Fruit fly (Drosophila melanogaster): ENCODE results near the gene CG17129.
A peak's percentile ranks its signal among the peaks of the same experiment; 100 is the strongest.

CG17129 gene

DNA sequence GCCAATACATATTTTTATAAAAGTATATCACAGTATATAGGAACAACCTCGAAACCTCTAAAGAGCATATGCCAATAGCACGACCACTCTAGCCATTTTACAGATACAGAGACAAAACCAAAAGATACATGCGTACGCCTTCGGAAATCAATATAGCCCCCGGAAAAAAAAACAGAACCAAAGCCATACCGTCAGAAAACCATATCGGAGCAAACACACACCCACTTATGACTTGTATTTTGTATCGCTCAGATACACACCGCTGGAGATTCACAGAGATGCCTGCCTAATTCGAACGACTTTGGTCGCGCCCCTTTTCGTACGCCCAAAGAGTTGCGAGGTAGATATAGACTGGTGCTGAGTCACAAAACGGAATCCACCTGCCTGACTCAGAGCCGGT is 15.4 kb upstream of the CG17129 start:
- TF ChIP-seq ey (GFP tag; optimal IDR thresholded peaks at IDR 0.05) (no peak), Mio (GFP tag; optimal IDR thresholded peaks at IDR 0.05) (no peak), dmrt93B (GFP tag; optimal IDR thresholded peaks at IDR 0.05) (no peak), fru (GFP tag; optimal IDR thresholded peaks at IDR 0.05) (no peak), N (GFP tag; optimal IDR thresholded peaks at IDR 0.05) (no peak), GATAd (GFP tag; optimal IDR thresholded peaks at IDR 0.05) (no peak)

DNA sequence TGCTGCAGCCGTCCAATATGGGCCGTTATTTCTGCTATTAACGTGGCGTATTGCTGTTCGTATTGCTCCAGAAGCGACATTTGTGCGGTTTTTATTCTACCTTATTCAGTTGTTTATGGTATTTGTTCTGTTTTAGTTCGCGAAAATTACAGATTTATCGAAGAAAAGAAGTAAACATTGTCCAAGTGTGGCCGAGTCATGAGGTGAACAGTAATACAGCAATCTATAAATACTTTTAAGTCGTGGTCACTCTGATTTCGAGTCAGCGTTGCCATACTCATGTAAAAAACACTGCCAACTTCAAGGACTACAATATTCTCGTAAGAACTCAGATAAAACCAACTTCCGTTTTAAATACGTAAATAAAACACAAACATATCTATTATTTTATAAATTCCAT is 12.6 kb upstream of the CG17129 start, which contains the start of gene Vti1a:
Vti1a (minus strand) TSS at position 221 of the 400 bp plus-strand sequence.
- TF ChIP-seq Mio (GFP tag; optimal IDR thresholded peaks at IDR 0.05), result no peak
- TF ChIP-seq Rel (GFP tag; optimal IDR thresholded peaks at IDR 0.05), result no peak
- peak; percentile 31 for TF ChIP-seq Rel (tag; optimal IDR thresholded peaks at IDR 0.05)
- no peak for TF ChIP-seq psq (GFP tag; optimal IDR thresholded peaks at IDR 0.05)
- no peak for TF ChIP-seq Abd-B (GFP tag; optimal IDR thresholded peaks at IDR 0.05)
- no peak for TF ChIP-seq CG32264 (GFP tag; optimal IDR thresholded peaks at IDR 0.05)

DNA sequence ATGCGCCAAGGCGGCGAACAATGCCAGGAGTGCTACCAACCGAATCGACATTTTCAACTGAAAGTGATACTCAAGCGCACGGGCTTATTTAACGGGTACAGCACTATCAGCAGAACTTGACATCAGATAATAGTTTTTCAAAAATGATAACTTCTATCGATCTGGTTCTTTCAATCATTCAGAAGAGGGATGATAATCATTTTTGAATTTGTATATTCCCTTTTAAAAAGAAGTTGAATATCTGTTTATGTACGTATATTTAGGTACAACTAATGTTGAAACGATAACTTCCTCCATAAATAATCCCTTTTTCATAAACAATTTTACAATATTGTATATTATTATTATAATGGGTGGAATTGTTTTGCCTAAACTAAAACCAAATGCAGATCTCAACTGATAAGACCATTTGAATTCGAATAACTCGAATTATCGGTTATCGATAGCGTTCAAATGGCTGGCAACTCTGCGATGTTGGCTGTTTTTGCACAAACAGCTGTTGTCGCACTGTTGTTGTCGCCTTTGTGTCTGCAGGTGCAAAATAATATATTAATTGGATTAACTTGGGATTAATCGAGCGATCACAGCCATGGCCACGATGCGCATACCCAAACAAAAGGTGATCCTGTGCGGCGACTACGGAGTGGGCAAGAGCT is 10.0 kb upstream of the CG17129 start, which contains the start of the genes CG32483 and RabX6:
CG32483 (minus strand) TSS at position 51 of the 656 bp plus-strand sequence.
RabX6 (plus strand) TSS at position 487 of the 656 bp plus-strand sequence.
- TF ChIP-seq psq (GFP tag; optimal IDR thresholded peaks at IDR 0.05) (no peak), Sp1 (GFP tag; optimal IDR thresholded peaks at IDR 0.05) (no peak), jim (GFP tag; optimal IDR thresholded peaks at IDR 0.05) (no peak), sv (GFP tag; optimal IDR thresholded peaks at IDR 0.05) (no peak), tai (GFP tag; optimal IDR thresholded peaks at IDR 0.05) (no peak), rgr (GFP tag; optimal IDR thresholded peaks at IDR 0.05) (no peak), foxo (GFP tag; optimal IDR thresholded peaks at IDR 0.05) (no peak)

DNA sequence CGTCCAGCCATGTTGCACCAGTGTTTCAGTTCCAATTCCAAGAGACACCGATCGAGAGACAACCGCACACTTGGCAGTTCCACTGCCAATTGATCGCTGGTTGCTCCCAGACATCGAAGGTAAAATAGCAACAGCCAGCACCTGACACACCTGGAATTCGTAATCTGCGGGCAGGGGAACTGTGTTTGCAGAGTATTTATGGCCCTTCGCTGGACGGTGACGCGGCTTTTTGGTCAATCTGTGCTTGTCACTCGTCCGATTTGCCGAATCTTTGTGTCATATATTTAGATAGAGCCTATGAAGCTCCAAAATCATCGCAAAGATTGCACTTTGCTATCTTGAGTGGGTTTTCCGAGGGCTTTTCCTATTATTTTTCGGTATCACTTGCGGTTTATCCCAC is 7.7 kb upstream of the CG17129 start, which contains the start of gene hiro:
hiro (minus strand) TSS at position 101 of the 400 bp plus-strand sequence.
- TF ChIP-seq CG9705 (GFP tag; optimal IDR thresholded peaks at IDR 0.05) (no peak), Hnf4 (GFP tag; optimal IDR thresholded peaks at IDR 0.05) (no peak), lola (GFP tag; optimal IDR thresholded peaks at IDR 0.05) (no peak), Hr83 (GFP tag; optimal IDR thresholded peaks at IDR 0.05; ENCODE audit: poor library complexity, severe bottlenecking) (no peak), usp (GFP tag; optimal IDR thresholded peaks at IDR 0.05) (no peak), Dfd (GFP tag; optimal IDR thresholded peaks at IDR 0.05) (no peak), psq (GFP tag; optimal IDR thresholded peaks at IDR 0.05) (no peak), Vsx2 (GFP tag; optimal IDR thresholded peaks at IDR 0.05; ENCODE audit: partially characterized antibody) (no peak), rgr (GFP tag; optimal IDR thresholded peaks at IDR 0.05) (no peak), CG32264 (GFP tag; optimal IDR thresholded peaks at IDR 0.05) (no peak), ey (GFP tag; optimal IDR thresholded peaks at IDR 0.05) (no peak), HLH106 (tag; optimal IDR thresholded peaks at IDR 0.05) (no peak), Sp1 (GFP tag; optimal IDR thresholded peaks at IDR 0.05) (no peak)

DNA sequence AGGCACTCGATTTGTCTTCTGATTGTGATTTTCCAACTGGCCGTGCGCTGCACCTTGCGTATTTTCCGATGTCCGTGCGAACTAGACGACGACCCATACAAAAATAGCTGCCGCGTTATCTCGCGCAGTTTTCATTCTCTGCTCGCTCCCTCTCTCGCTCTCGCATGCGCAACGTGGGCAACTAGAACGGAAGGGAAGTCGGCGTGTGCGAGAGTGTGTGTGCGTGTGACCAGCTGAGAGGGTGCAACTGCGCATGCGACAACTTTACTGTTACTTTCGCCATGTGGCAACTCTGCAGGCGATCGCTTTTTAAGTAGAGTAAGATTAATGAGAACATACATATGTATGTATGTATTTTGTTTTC is 5.3 kb upstream of the CG17129 start, which contains the start of gene ebd1:
ebd1 (minus strand) TSS at position 109 of the 364 bp plus-strand sequence.
- TF ChIP-seq rgr (GFP tag; optimal IDR thresholded peaks at IDR 0.05) (no peak), Vsx2 (GFP tag; optimal IDR thresholded peaks at IDR 0.05; ENCODE audit: partially characterized antibody) (peak; percentile 63), br (GFP tag; optimal IDR thresholded peaks at IDR 0.05) (no peak), dl (GFP tag; optimal IDR thresholded peaks at IDR 0.05; ENCODE audit: insufficient read depth in 1 of 2, partially characterized antibody in 2 of 2) (peak in 1 of 2 experiments; percentile 32), Hnf4 (GFP tag; optimal IDR thresholded peaks at IDR 0.05) (no peak), Dif (GFP tag; optimal IDR thresholded peaks at IDR 0.05; ENCODE audit: partially characterized antibody) (peak; percentile 90)

DNA sequence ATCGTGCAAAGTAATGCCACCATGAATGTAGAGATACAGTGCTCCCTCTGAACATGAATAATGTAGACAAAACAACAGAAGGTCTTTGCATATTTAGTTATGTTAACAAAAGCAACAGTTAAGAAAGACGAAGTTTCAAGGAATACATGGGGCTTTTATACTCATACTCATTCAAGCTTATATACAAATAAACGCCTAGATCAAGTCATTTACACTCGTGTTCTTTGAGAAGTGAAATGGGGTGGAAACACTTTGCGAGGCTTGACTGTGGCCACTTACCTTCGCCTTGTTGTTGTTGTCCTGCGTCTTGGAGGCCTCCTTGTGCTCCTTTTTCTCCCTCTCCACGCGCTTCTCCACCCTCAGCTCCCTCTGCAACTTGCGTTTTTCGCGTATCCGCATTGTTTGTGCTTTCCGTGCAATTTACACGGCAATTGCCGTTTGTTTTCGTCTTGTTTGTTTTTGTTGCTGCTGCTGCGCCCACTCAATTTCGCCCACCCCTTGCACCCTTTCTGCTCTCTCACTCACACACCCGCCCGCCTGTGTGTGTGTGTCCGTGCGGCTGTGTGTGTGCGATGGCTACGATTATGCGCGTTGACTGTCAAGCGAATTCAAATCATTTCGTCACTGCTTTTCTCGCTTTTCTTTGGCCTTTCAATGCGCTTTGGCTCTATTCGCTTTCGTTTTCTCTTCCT is 4.8 kb upstream of the CG17129 start:
- TF ChIP-seq CrebA (GFP tag; optimal IDR thresholded peaks at IDR 0.05; ENCODE audit: borderline replicate concordance) (no peak), psq (GFP tag; optimal IDR thresholded peaks at IDR 0.05) (peak; percentile 19), HLH106 (tag; optimal IDR thresholded peaks at IDR 0.05) (peak; percentile 12), foxo (GFP tag; optimal IDR thresholded peaks at IDR 0.05) (no peak), dsf (GFP tag; optimal IDR thresholded peaks at IDR 0.05; ENCODE audit: borderline replicate concordance) (no peak), br (GFP tag; optimal IDR thresholded peaks at IDR 0.05) (no peak), OdsH (GFP tag; optimal IDR thresholded peaks at IDR 0.05) (no peak)
